Fruit fly (Drosophila melanogaster) whole organism, prepupa: Measurements from ENCODE around the gene t-cup.

Experiments used
- CG10631 ChIP-seq: fragments of 200-800 bp; sonication (Bioruptor generic); optimal IDR thresholded peaks from 2 replicates; lab custom pipeline; 2016; ENCODE audit warnings: missing biosample characterization, missing genetic modification characterization
- CG10669 ChIP-seq: fragments of 200-800 bp; sonication (Bioruptor generic); optimal IDR thresholded peaks from 3 replicates; lab custom pipeline; 2018; ENCODE audit warnings: missing biosample characterization, mild to moderate bottlenecking, missing genetic modification characterization, moderate library complexity
- CG11294 ChIP-seq: fragments of 200-800 bp; sonication (Bioruptor generic); IDR thresholded peaks from 2 replicates; pipeline ENCODE4 v1.3.6; 2022; ENCODE audit warnings: missing biosample characterization, missing genetic modification characterization
- CG11902 ChIP-seq: fragments of 200-800 bp; sonication (Bioruptor generic); optimal IDR thresholded peaks from 3 replicates; lab custom pipeline; 2016; ENCODE audit warnings: missing biosample characterization, missing genetic modification characterization
- CG1621 ChIP-seq: fragments of 200-800 bp; sonication (Bioruptor generic); optimal IDR thresholded peaks from 3 replicates; lab custom pipeline; 2018; ENCODE audit warnings: missing biosample characterization, mild to moderate bottlenecking, missing genetic modification characterization
- CG16779 ChIP-seq: fragments of 200-800 bp; sonication (Bioruptor generic); optimal IDR thresholded peaks from 3 replicates; lab custom pipeline; 2017; ENCODE audit warnings: missing biosample characterization, mild to moderate bottlenecking, missing genetic modification characterization
- CG3032 ChIP-seq: fragments of 200-800 bp; optimal IDR thresholded peaks from 2 replicates; lab custom pipeline; 2019; ENCODE audit warnings: missing biosample characterization, mild to moderate bottlenecking, missing genetic modification characterization, moderate library complexity
- CG32006 ChIP-seq: fragments of 200-800 bp; sonication (Bioruptor generic); optimal IDR thresholded peaks from 3 replicates; lab custom pipeline; 2017; ENCODE audit warnings: missing biosample characterization, mild to moderate bottlenecking, missing genetic modification characterization
- CG3919 ChIP-seq: fragments of 200-800 bp; sonication (Bioruptor generic); optimal IDR thresholded peaks from 3 replicates; lab custom pipeline; 2016; ENCODE audit warnings: missing biosample characterization, missing genetic modification characterization
- CG4318 ChIP-seq: fragments of 200-800 bp; sonication (Bioruptor generic); optimal IDR thresholded peaks from 3 replicates; lab custom pipeline; 2017; ENCODE audit warnings: missing biosample characterization, mild to moderate bottlenecking, missing genetic modification characterization
- CG6163 ChIP-seq: fragments of 200-800 bp; sonication (Bioruptor generic); IDR thresholded peaks from 3 replicates; pipeline ENCODE4 v1.3.6; 2022; ENCODE audit warnings: missing biosample characterization, missing genetic modification characterization
- CG6792 ChIP-seq: fragments of 200-800 bp; sonication (Bioruptor generic); optimal IDR thresholded peaks from 3 replicates; lab custom pipeline; 2016; ENCODE audit warnings: missing biosample characterization, missing genetic modification characterization
- CG6854 ChIP-seq: fragments of 200-800 bp; sonication (Bioruptor generic); optimal IDR thresholded peaks from 2 replicates; lab custom pipeline; 2017; ENCODE audit warnings: missing biosample characterization, mild to moderate bottlenecking, missing genetic modification characterization
- CG7368 ChIP-seq: fragments of 200-800 bp; sonication (Bioruptor generic); optimal IDR thresholded peaks from 3 replicates; lab custom pipeline; 2016; ENCODE audit warnings: missing biosample characterization, missing genetic modification characterization
- CG8319 ChIP-seq: fragments of 200-800 bp; sonication (Bioruptor generic); optimal IDR thresholded peaks from 3 replicates; lab custom pipeline; 2016; ENCODE audit warnings: missing biosample characterization, missing genetic modification characterization
- Eip75B ChIP-seq: fragments of 200-800 bp; sonication (Bioruptor generic); optimal IDR thresholded peaks from 3 replicates; lab custom pipeline; 2016; ENCODE audit warnings: missing biosample characterization, missing genetic modification characterization
- Eip78C ChIP-seq: fragments of 200-800 bp; sonication (Bioruptor generic); peaks from one replicate; lab custom pipeline; 2016; ENCODE audit warnings: missing biosample characterization, missing genetic modification characterization
- Eip93F ChIP-seq: fragments of 200-800 bp; sonication (Bioruptor generic); optimal IDR thresholded peaks from 2 replicates; lab custom pipeline; 2016; ENCODE audit warnings: missing biosample characterization, mild to moderate bottlenecking, missing genetic modification characterization
- Ets21C ChIP-seq: fragments of 200-800 bp; sonication (Bioruptor generic); optimal IDR thresholded peaks from 3 replicates; lab custom pipeline; 2016; ENCODE audit warnings: missing biosample characterization, missing genetic modification characterization
- Ets96B ChIP-seq: fragments of 200-800 bp; optimal IDR thresholded peaks from 2 replicates; lab custom pipeline; 2019; ENCODE audit warnings: missing biosample characterization, mild to moderate bottlenecking, missing genetic modification characterization, moderate library complexity
- Hr39 ChIP-seq: fragments of 200-800 bp; sonication (Bioruptor generic); optimal IDR thresholded peaks from 2 replicates; lab custom pipeline; 2016; ENCODE audit warnings: missing biosample characterization, missing genetic modification characterization
- Met ChIP-seq: fragments of 200-800 bp; sonication (Bioruptor generic); optimal IDR thresholded peaks from 3 replicates; lab custom pipeline; 2016; ENCODE audit warnings: missing biosample characterization, missing genetic modification characterization
- achi ChIP-seq: fragments of 200-800 bp; sonication (Bioruptor generic); optimal IDR thresholded peaks from 3 replicates; lab custom pipeline; 2016; ENCODE audit warnings: missing biosample characterization, missing genetic modification characterization
- acj6 ChIP-seq: fragments of 200-800 bp; sonication (Bioruptor generic); optimal IDR thresholded peaks from 3 replicates; lab custom pipeline; 2016; ENCODE audit warnings: missing biosample characterization, missing genetic modification characterization
- dac ChIP-seq: fragments of 200-800 bp; sonication (Bioruptor generic); optimal IDR thresholded peaks from 2 replicates; lab custom pipeline; 2017; ENCODE audit warnings: missing biosample characterization, mild to moderate bottlenecking, missing genetic modification characterization
- dsx ChIP-seq: fragments of 200-800 bp; optimal IDR thresholded peaks from 3 replicates; lab custom pipeline; 2019; ENCODE audit warnings: missing biosample characterization, mild to moderate bottlenecking, missing genetic modification characterization, moderate library complexity; ENCODE audit not compliant: poor library complexity, severe bottlenecking
- fd59A ChIP-seq: fragments of 200-800 bp; sonication (Bioruptor generic); optimal IDR thresholded peaks from 2 replicates; lab custom pipeline; 2017; ENCODE audit warnings: missing biosample characterization, mild to moderate bottlenecking, missing genetic modification characterization, missing genetic modification reagents
- fd85E ChIP-seq: fragments of 200-800 bp; sonication (Bioruptor generic); optimal IDR thresholded peaks from 3 replicates; lab custom pipeline; 2016; ENCODE audit warnings: missing biosample characterization, missing genetic modification characterization
- fkh ChIP-seq: fragments of 200-800 bp; sonication (Bioruptor generic); optimal IDR thresholded peaks from 3 replicates; lab custom pipeline; 2017; ENCODE audit warnings: missing biosample characterization, mild to moderate bottlenecking, missing genetic modification characterization, moderate library complexity
- lz ChIP-seq: fragments of 200-800 bp; sonication (Bioruptor generic); optimal IDR thresholded peaks from 3 replicates; lab custom pipeline; 2016; ENCODE audit warnings: missing biosample characterization, missing genetic modification characterization
- spab ChIP-seq: fragments of 200-800 bp; sonication (Bioruptor generic); optimal IDR thresholded peaks from 2 replicates; lab custom pipeline; 2017; ENCODE audit warnings: missing biosample characterization, mild to moderate bottlenecking, missing genetic modification characterization, missing genetic modification reagents
- ss ChIP-seq, 2 experiments: fragments of 200-800 bp; sonication (Bioruptor generic); optimal IDR thresholded peaks; 2 replicates in 1 of 2; 3 replicates in 1 of 2; lab custom pipeline; 2017 to 2018; ENCODE audit warnings: mild to moderate bottlenecking in 2 of 2, missing biosample characterization in 2 of 2, missing genetic modification characterization in 2 of 2, moderate library complexity in 1 of 2
- svp ChIP-seq: fragments of 200-800 bp; sonication (Bioruptor generic); peaks from one replicate; lab custom pipeline; 2016; ENCODE audit warnings: missing biosample characterization, missing genetic modification characterization
- topi ChIP-seq: fragments of 200-800 bp; sonication (Bioruptor generic); optimal IDR thresholded peaks from 3 replicates; lab custom pipeline; 2016; ENCODE audit warnings: missing biosample characterization, missing genetic modification characterization
- vri ChIP-seq: fragments of 200-800 bp; sonication (Bioruptor generic); optimal IDR thresholded peaks from 3 replicates; lab custom pipeline; 2016; ENCODE audit warnings: missing biosample characterization, mild to moderate bottlenecking, missing genetic modification characterization

t-cup gene

DNA sequence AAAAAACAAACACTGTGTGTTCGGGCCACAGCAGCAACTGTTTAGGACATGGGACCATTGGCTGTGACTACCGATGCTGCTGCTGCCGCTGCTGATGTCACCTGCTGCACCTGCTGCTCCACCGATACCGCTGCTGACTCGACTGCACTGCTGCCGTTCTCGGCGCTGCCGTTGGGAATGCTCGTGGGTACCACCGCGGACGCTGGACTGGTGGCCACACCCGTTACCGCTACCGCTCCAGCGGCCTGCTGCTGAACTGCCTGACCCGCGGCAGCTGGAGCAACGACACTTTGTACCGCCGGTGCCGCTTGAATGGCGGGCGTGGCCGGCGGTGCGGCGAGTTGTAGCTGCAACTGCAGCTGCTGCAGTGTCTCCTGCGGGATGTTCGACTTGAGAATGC is 39.4 kb downstream of the t-cup start:
- TF ChIP-seq vri (GFP tag; lab: Kevin White, UChicago) (no peak), Ets96B (no peak), CG3032 (tag; lab: Kevin White, UChicago) (no peak), CG6163 (no peak), Eip75B (GFP tag; lab: Kevin White, UChicago) (no peak), dsx (GFP tag; lab: Kevin White, UChicago) (no peak), CG11294 (GFP tag; lab: Robert Waterston, UW) (no peak), Ets21C (GFP tag; lab: Kevin White, UChicago) (no peak), CG8319 (no peak), fd59A (GFP tag; lab: Kevin White, UChicago) (no peak), acj6 (GFP tag; lab: Kevin White, UChicago) (no peak), CG16779 (tag; lab: Kevin White, UChicago) (no peak), lz (GFP tag; lab: Kevin White, UChicago) (no peak), Eip78C (GFP tag; lab: Kevin White, UChicago) (no peak), Met (GFP tag; lab: Kevin White, UChicago) (no peak), fkh (GFP tag; lab: Kevin White, UChicago) (no peak), fd85E (GFP tag; lab: Kevin White, UChicago) (no peak), achi (GFP tag; lab: Kevin White, UChicago) (no peak), CG10669 (GFP tag; lab: Kevin White, UChicago) (no peak)

DNA sequence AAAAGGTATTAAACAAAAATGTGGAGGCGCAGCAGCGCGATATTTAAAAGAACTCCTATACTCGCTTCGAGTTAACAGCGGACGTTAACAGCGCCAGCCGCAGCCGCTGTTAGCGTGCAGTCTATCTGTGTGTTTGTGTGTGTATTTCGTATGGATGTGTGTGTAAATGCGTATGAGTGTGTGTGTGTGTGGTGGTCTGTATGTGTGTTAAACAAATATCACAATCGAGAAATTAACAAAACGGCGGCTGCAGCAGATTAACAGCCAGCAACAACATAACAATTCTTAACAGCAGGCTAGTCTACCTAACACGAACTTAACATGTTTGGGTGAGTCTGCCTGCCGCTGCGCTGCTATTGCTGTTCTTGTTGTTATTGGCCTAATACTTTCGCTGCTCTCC is 39.9 kb downstream of the t-cup start:
- peak in 1 of 2 experiments; percentile 43 for TF ChIP-seq ss (GFP tag; optimal IDR thresholded peaks at IDR 0.05; lab: Kevin White, UChicago)
- TF ChIP-seq Eip78C (GFP tag; lab: Kevin White, UChicago) = no peak
- peak; percentile 84 for TF ChIP-seq fkh (GFP tag; lab: Kevin White, UChicago)
- TF ChIP-seq CG8319 = no peak
- TF ChIP-seq dsx (GFP tag; lab: Kevin White, UChicago) = peak; percentile 12

DNA sequence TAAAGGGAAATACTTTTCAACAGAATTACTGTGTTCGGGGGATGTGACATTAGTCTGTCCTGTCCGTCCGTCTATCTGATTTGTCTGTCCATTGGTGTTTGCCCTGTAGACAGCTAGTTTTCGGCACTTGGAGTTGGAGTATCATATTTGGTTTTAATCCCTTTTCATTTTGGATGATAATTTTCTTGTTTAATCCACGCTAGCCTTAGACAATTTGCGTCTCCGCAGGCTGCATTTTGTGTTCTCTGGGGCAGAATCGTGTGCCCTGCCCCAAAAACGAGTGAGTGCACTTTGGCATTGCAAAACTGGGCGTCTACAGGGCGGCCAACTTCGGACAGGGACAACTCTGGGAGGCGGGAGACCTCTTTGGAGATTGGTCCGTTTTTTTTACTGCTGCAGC is 41.4 kb downstream of the t-cup start:
- TF ChIP-seq CG10631 (GFP tag; lab: Kevin White, UChicago) = no peak
- TF ChIP-seq Hr39 (GFP tag; lab: Kevin White, UChicago) = no peak
- TF ChIP-seq lz (GFP tag; lab: Kevin White, UChicago) = no peak
- no peak for TF ChIP-seq ss (GFP tag; optimal IDR thresholded peaks at IDR 0.05; lab: Kevin White, UChicago)
- TF ChIP-seq acj6 (GFP tag; lab: Kevin White, UChicago) = no peak
- TF ChIP-seq CG11902 (GFP tag; lab: Kevin White, UChicago) = no peak
- TF ChIP-seq CG32006 = no peak
- TF ChIP-seq CG7368 (GFP tag; lab: Kevin White, UChicago) = no peak
- TF ChIP-seq topi (GFP tag; lab: Kevin White, UChicago) = no peak
- TF ChIP-seq CG6854 = no peak
- TF ChIP-seq dsx (GFP tag; lab: Kevin White, UChicago) = no peak
- TF ChIP-seq CG1621 = no peak
- no peak for TF ChIP-seq CG3919 (GFP tag; lab: Kevin White, UChicago)
- no peak for TF ChIP-seq dac (GFP tag; lab: Kevin White, UChicago)
- no peak for TF ChIP-seq CG3032 (tag; lab: Kevin White, UChicago)
- TF ChIP-seq CG6792 = no peak
- no peak for TF ChIP-seq CG4318
- TF ChIP-seq spab (GFP tag; lab: Kevin White, UChicago) = no peak
- no peak for TF ChIP-seq Eip93F (GFP tag; lab: Kevin White, UChicago)

DNA sequence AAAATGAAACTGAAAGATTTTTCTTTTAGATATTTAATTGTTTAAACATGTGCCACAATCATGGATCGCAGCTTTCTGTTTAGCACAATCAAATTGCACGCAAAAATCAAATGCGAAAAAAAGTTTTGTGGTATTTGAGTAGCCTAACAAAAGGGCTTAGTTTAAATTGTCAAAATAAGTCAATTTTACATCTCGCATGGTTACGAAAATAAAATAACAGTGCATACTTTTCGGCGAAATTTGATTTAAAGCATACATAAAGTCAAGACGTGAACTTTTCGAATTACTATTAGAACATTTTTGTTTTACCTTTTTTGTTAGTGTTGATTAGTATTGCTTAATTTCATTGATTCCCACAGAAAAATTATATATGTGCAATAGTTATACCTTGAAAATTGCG is 42.1 kb downstream of the t-cup start:
- TF ChIP-seq svp (GFP tag; lab: Kevin White, UChicago) (peak; percentile 0), Eip78C (GFP tag; lab: Kevin White, UChicago) (no peak)
